Fruit fly (Drosophila melanogaster) whole organism, embryonic: ENCODE results near the gene CG16985.
A peak's percentile ranks its signal among the peaks of the same experiment; 100 is the strongest.

Experiments
- Aef1 ChIP-seq: fragments of 200-800 bp; sonication (Bioruptor generic); IDR thresholded peaks from 3 replicates; pipeline ENCODE4 v1.3.6; 2022; ENCODE audit warnings: missing biosample characterization, missing genetic modification characterization
- Atf6 ChIP-seq: fragments of 200-800 bp; sonication (Bioruptor generic); IDR thresholded peaks from 2 replicates; pipeline ENCODE4 v1.3.6; 2022; ENCODE audit warnings: missing biosample characterization, missing genetic modification characterization
- BEAF-32 ChIP-seq: fragments of 200-800 bp; sonication (Bioruptor generic); optimal IDR thresholded peaks from 3 replicates; lab custom pipeline; 2017; ENCODE audit warnings: missing biosample characterization, missing genetic modification characterization, mild to moderate bottlenecking, moderate library complexity, missing genetic modification reagents
- CG11560 ChIP-seq: fragments of 200-800 bp; sonication (Bioruptor generic); IDR thresholded peaks from 3 replicates; pipeline ENCODE4 v1.3.6; 2022; ENCODE audit warnings: missing biosample characterization, missing genetic modification characterization
- CG11723 ChIP-seq: fragments of 200-800 bp; sonication (Bioruptor generic); optimal IDR thresholded peaks from 2 replicates; lab custom pipeline; 2017; ENCODE audit warnings: missing biosample characterization, mild to moderate bottlenecking, missing genetic modification characterization
- CG12219 ChIP-seq: fragments of 200-800 bp; sonication (Bioruptor generic); optimal IDR thresholded peaks from 3 replicates; lab custom pipeline; 2018; ENCODE audit warnings: missing biosample characterization, mild to moderate bottlenecking, missing genetic modification characterization
- CG13775 ChIP-seq: fragments of 200-800 bp; sonication (Bioruptor generic); optimal IDR thresholded peaks from 3 replicates; lab custom pipeline; 2017; ENCODE audit warnings: missing biosample characterization, mild to moderate bottlenecking, missing genetic modification characterization
- CG15514 ChIP-seq: fragments of 200-800 bp; sonication (Bioruptor generic); optimal IDR thresholded peaks from 3 replicates; lab custom pipeline; 2017; ENCODE audit warnings: missing biosample characterization, missing genetic modification characterization, mild to moderate bottlenecking, moderate library complexity, missing genetic modification reagents
- CG16779 ChIP-seq: fragments of 200-800 bp; sonication (Bioruptor generic); IDR thresholded peaks from 2 replicates; pipeline ENCODE4 v1.3.6; 2022; ENCODE audit warnings: missing biosample characterization, missing genetic modification characterization
- CG18599 ChIP-seq: fragments of 200-800 bp; sonication (Bioruptor generic); optimal IDR thresholded peaks from 3 replicates; lab custom pipeline; 2017; ENCODE audit warnings: missing biosample characterization, missing genetic modification characterization, mild to moderate bottlenecking, moderate library complexity, missing genetic modification reagents
- CG2202 ChIP-seq: fragments of 200-800 bp; sonication (Bioruptor generic); optimal IDR thresholded peaks from 2 replicates; lab custom pipeline; 2018; ENCODE audit warnings: missing biosample characterization, mild to moderate bottlenecking, missing genetic modification characterization
- CG3281 ChIP-seq: fragments of 200-800 bp; sonication (Bioruptor generic); optimal IDR thresholded peaks from 3 replicates; lab custom pipeline; 2017; ENCODE audit warnings: missing biosample characterization, mild to moderate bottlenecking, missing genetic modification characterization
- CG3838 ChIP-seq: fragments of 200-800 bp; sonication (Bioruptor generic); optimal IDR thresholded peaks from 3 replicates; lab custom pipeline; 2016; ENCODE audit warnings: missing biosample characterization, missing genetic modification characterization
- CG4854 ChIP-seq: fragments of 200-800 bp; sonication (Bioruptor generic); optimal IDR thresholded peaks from 2 replicates; lab custom pipeline; 2016; ENCODE audit warnings: missing biosample characterization, missing genetic modification characterization, inconsistent platforms
- CG5953 ChIP-seq: fragments of 200-800 bp; sonication (Bioruptor generic); IDR thresholded peaks from 2 replicates; pipeline ENCODE4 v1.3.6; 2022; ENCODE audit warnings: missing biosample characterization, missing genetic modification characterization
- CG6254 ChIP-seq: fragments of 200-800 bp; sonication (Bioruptor generic); optimal IDR thresholded peaks from 3 replicates; lab custom pipeline; 2017; ENCODE audit warnings: mild to moderate bottlenecking, missing biosample characterization, missing genetic modification reagents, missing genetic modification characterization
- CG7786 ChIP-seq: fragments of 200-800 bp; sonication (Bioruptor generic); optimal IDR thresholded peaks from 2 replicates; lab custom pipeline; 2016; ENCODE audit warnings: missing biosample characterization, missing genetic modification characterization
- CG8089 ChIP-seq: fragments of 200-800 bp; sonication (Bioruptor generic); optimal IDR thresholded peaks from 3 replicates; lab custom pipeline; 2016; ENCODE audit warnings: missing biosample characterization, missing genetic modification characterization
- CG8944 ChIP-seq: fragments of 200-800 bp; sonication (Bioruptor generic); optimal IDR thresholded peaks from 3 replicates; lab custom pipeline; 2016; ENCODE audit warnings: missing biosample characterization, missing genetic modification characterization
- Dad ChIP-seq: fragments of 200-800 bp; sonication (Bioruptor generic); optimal IDR thresholded peaks from 3 replicates; lab custom pipeline; 2016; ENCODE audit warnings: missing biosample characterization, missing genetic modification characterization
- Dbx ChIP-seq: fragments of 200-800 bp; sonication (Bioruptor generic); IDR thresholded peaks from 3 replicates; pipeline ENCODE4 v1.3.6; 2022; ENCODE audit warnings: missing biosample characterization, missing genetic modification characterization
- Dfd ChIP-seq, 2 experiments: fragments of >200 bp; optimal IDR thresholded peaks; 2 replicates each; lab custom pipeline; 2017; ENCODE audit warnings: missing biosample characterization in 2 of 2, missing genetic modification characterization in 2 of 2
- Fer1 ChIP-seq: fragments of 200-800 bp; sonication (Bioruptor generic); optimal IDR thresholded peaks from 2 replicates; lab custom pipeline; 2017; ENCODE audit warnings: missing biosample characterization, mild to moderate bottlenecking, missing genetic modification characterization
- Fer3 ChIP-seq: fragments of 200-800 bp; sonication (Bioruptor generic); optimal IDR thresholded peaks from 2 replicates; lab custom pipeline; 2018; ENCODE audit warnings: missing biosample characterization, mild to moderate bottlenecking, missing genetic modification characterization, moderate library complexity
- HmgZ ChIP-seq: fragments of 200-800 bp; sonication (Bioruptor generic); optimal IDR thresholded peaks from 2 replicates; lab custom pipeline; 2018; ENCODE audit warnings: missing biosample characterization, mild to moderate bottlenecking, missing genetic modification characterization
- Hr51 ChIP-seq, 2 experiments: fragments of 200-800 bp; sonication (Bioruptor generic); optimal IDR thresholded peaks; 2 replicates in 1 of 2; 3 replicates in 1 of 2; lab custom pipeline; 2016 to 2018; ENCODE audit warnings: missing biosample characterization in 2 of 2, missing genetic modification characterization in 2 of 2, mild to moderate bottlenecking in 1 of 2, moderate library complexity in 1 of 2
- Kr ChIP-seq: fragments of 200-800 bp; sonication (Bioruptor generic); optimal IDR thresholded peaks from 2 replicates; lab custom pipeline; 2017; ENCODE audit warnings: missing biosample characterization, mild to moderate bottlenecking, missing genetic modification characterization
- Mrtf ChIP-seq: fragments of 200-800 bp; sonication (Bioruptor generic); IDR thresholded peaks from 3 replicates; pipeline ENCODE4 v1.3.6; 2022; ENCODE audit warnings: missing biosample characterization, missing genetic modification characterization
- Sox100B ChIP-seq: fragments of 200-800 bp; sonication (Bioruptor generic); optimal IDR thresholded peaks from 3 replicates; lab custom pipeline; 2018; ENCODE audit warnings: missing biosample characterization, mild to moderate bottlenecking, missing genetic modification characterization
- ac ChIP-seq: fragments of 200-800 bp; sonication (Bioruptor generic); optimal IDR thresholded peaks from 3 replicates; lab custom pipeline; 2017; ENCODE audit warnings: missing biosample characterization, mild to moderate bottlenecking, missing genetic modification characterization
- az2 ChIP-seq: fragments of 200-800 bp; sonication (Bioruptor generic); optimal IDR thresholded peaks from 3 replicates; lab custom pipeline; 2016; ENCODE audit warnings: missing biosample characterization, missing genetic modification characterization
- bbx ChIP-seq: fragments of 200-800 bp; sonication (Bioruptor generic); IDR thresholded peaks from 2 replicates; pipeline ENCODE4 v1.3.6; 2022; ENCODE audit warnings: missing biosample characterization, missing genetic modification characterization; ENCODE audit not compliant: partially characterized antibody
- bigmax ChIP-seq: fragments of 200-800 bp; sonication (Bioruptor generic); optimal IDR thresholded peaks from 2 replicates; lab custom pipeline; 2018; ENCODE audit warnings: missing biosample characterization, mild to moderate bottlenecking, missing genetic modification characterization
- disco-r ChIP-seq: fragments of 200-800 bp; sonication (Bioruptor generic); optimal IDR thresholded peaks from 2 replicates; lab custom pipeline; 2016; ENCODE audit warnings: missing biosample characterization, missing genetic modification characterization
- hkb ChIP-seq, 2 experiments: fragments of 200-800 bp in 1 of 2; fragments of >200 bp in 1 of 2; sonication (Bioruptor generic) in 1 of 2; IDR thresholded peaks in 1 of 2; optimal IDR thresholded peaks in 1 of 2; 2 replicates each; pipeline versions ENCODE4 v1.3.6 to Lab custom; 2017 to 2022; ENCODE audit warnings: missing biosample characterization in 1 of 2, missing genetic modification characterization in 1 of 2
- insv ChIP-seq, 2 experiments: fragments of 200-800 bp; sonication (Bioruptor generic); optimal IDR thresholded peaks; 3 replicates each; lab custom pipeline; 2016 to 2018; ENCODE audit warnings: missing biosample characterization in 2 of 2, missing genetic modification characterization in 2 of 2
- kni ChIP-seq: fragments of 200-800 bp; sonication (Bioruptor generic); optimal IDR thresholded peaks from 3 replicates; lab custom pipeline; 2017; ENCODE audit warnings: mild to moderate bottlenecking, missing biosample characterization, missing genetic modification reagents, missing genetic modification characterization
- mld ChIP-seq: fragments of 200-800 bp; sonication (Bioruptor generic); IDR thresholded peaks from 3 replicates; pipeline ENCODE4 v1.3.6; 2022; ENCODE audit warnings: missing biosample characterization, missing genetic modification characterization; ENCODE audit not compliant: partially characterized antibody
- nmo ChIP-seq: fragments of 200-800 bp; sonication (Bioruptor generic); optimal IDR thresholded peaks from 2 replicates; lab custom pipeline; 2018; ENCODE audit warnings: missing biosample characterization, mild to moderate bottlenecking, missing genetic modification characterization, moderate library complexity
- org-1 ChIP-seq: fragments of 200-800 bp; sonication (Bioruptor generic); optimal IDR thresholded peaks from 2 replicates; lab custom pipeline; 2017; ENCODE audit warnings: missing biosample characterization, missing genetic modification characterization
- otp ChIP-seq: fragments of 200-800 bp; sonication (Bioruptor generic); IDR thresholded peaks from 3 replicates; pipeline ENCODE4, ENCODE4 v1.3.6; 2022; ENCODE audit warnings: missing biosample characterization, missing genetic modification characterization
- schlank ChIP-seq: fragments of 200-800 bp; sonication (Bioruptor generic); optimal IDR thresholded peaks from 2 replicates; lab custom pipeline; 2018; ENCODE audit warnings: missing biosample characterization, mild to moderate bottlenecking, missing genetic modification characterization
- sens-2 ChIP-seq: fragments of 200-800 bp; sonication (Bioruptor generic); IDR thresholded peaks from 2 replicates; pipeline ENCODE4 v1.3.6; 2022; ENCODE audit warnings: missing biosample characterization, missing genetic modification characterization
- seq ChIP-seq: fragments of 200-800 bp; sonication (Bioruptor generic); IDR thresholded peaks from 2 replicates; pipeline ENCODE4 v1.3.6; 2022; ENCODE audit warnings: missing biosample characterization, missing genetic modification characterization
- so ChIP-seq: fragments of 200-800 bp; sonication (Bioruptor generic); IDR thresholded peaks from 3 replicates; pipeline ENCODE4 v1.3.6; 2022; ENCODE audit warnings: missing biosample characterization, missing genetic modification characterization
- ttk ChIP-seq: fragments of 200-800 bp; sonication (Bioruptor generic); IDR thresholded peaks from 2 replicates; pipeline ENCODE4 v2.1.2; 2022; ENCODE audit warnings: missing biosample characterization, missing genetic modification characterization
- vnd ChIP-seq: fragments of 200-800 bp; sonication (Bioruptor generic); IDR thresholded peaks from 3 replicates; pipeline ENCODE4 v1.3.6; 2022; ENCODE audit warnings: missing biosample characterization, missing genetic modification characterization; ENCODE audit not compliant: partially characterized antibody
- yki ChIP-seq: fragments of >200 bp; optimal IDR thresholded peaks from 3 replicates; lab custom pipeline; 2018
- zfh1 ChIP-seq: fragments of 200-800 bp; sonication (Bioruptor generic); IDR thresholded peaks from 3 replicates; pipeline ENCODE4 v1.3.6; 2022; ENCODE audit warnings: missing biosample characterization, missing genetic modification characterization

The CG16985 gene

DNA sequence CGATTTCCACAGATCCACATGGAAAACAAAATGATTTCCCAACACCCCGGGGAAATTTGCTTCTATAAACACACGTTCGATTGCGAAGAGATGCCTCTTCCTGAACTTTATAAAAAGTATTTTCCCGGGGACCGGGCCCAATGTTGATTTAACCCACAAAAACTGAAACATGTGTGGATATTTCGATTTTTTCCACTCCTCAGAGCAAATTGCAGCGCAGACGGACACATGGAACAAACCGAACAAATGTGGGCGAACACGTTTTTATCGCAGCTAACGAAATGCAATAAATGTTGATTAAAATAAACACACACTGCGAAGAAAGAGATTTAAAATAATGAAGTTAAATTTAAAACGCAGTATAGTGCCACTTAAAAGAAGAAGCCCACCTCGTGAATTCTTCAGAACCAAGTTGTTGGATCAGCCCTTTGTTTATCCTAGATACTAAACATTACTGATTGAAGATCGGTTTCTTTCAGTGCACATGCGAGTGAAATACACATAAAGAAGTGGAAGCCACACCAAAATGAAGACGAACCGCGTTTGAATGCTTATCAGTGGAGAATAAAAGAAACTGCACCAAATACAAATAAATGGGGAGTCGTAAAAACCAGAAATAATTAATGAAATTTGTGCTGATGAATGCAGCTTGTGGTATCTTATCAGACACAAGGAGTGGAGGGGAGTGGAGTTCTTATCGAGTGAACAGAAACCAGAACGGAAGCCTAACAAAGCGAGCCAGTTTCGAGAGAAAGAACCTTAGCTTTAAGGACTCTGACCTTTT is 16.2 kb upstream of the CG16985 start (continued):
- TF ChIP-seq Sox100B (GFP tag; lab: Kevin White, UChicago) (peak; percentile 83), vnd (GFP tag; lab: Robert Waterston, UW) (no peak), yki (lab: Kevin White, UChicago) (no peak), Dbx (GFP tag; lab: Robert Waterston, UW) (no peak), org-1 (GFP tag; lab: Kevin White, UChicago) (peak; percentile 28), CG6254 (peak; percentile 87), Hr51 (GFP tag; optimal IDR thresholded peaks at IDR 0.05; lab: Kevin White, UChicago) (peak; percentile 10 to 91), ac (GFP tag; lab: Kevin White, UChicago) (peak; percentile 2), CG15514 (GFP tag; lab: Kevin White, UChicago) (no peak), CG8089 (peak; percentile 72), zfh1 (GFP tag; lab: Robert Waterston, UW) (peak; percentile 93), HmgZ (no peak), CG8944 (GFP tag; lab: Kevin White, UChicago) (peak; percentile 77), CG2202 (peak; percentile 76), CG11723 (GFP tag; lab: Kevin White, UChicago) (peak; percentile 62), Aef1 (GFP tag; lab: Robert Waterston, UW) (peak; percentile 63; the same call in 2 of the 3 replicates), Mrtf (GFP tag; lab: Robert Waterston, UW) (peak; percentile 81), bigmax (GFP tag; lab: Kevin White, UChicago) (no peak), CG7786 (GFP tag; lab: Kevin White, UChicago) (no peak), mld (no peak), CG12219 (GFP tag; lab: Kevin White, UChicago) (peak; percentile 69), bbx (no peak), CG3281 (GFP tag; lab: Kevin White, UChicago) (peak; percentile 37), az2 (peak; percentile 81), insv (GFP tag; optimal IDR thresholded peaks at IDR 0.05; lab: Kevin White, UChicago) (no peak), CG5953 (GFP tag; lab: Robert Waterston, UW) (peak; percentile 90), BEAF-32 (GFP tag; lab: Kevin White, UChicago) (no peak), Atf6 (peak; percentile 30; the same call in 1 of the 2 replicates), CG11560 (tag; lab: Robert Waterston, UW) (no peak), seq (GFP tag; lab: Robert Waterston, UW) (peak; percentile 61), CG18599 (peak; percentile 54), disco-r (GFP tag; lab: Kevin White, UChicago) (peak; percentile 72), kni (GFP tag; lab: Kevin White, UChicago) (peak; percentile 38), Fer3 (tag; lab: Kevin White, UChicago) (peak; percentile 72), CG13775 (GFP tag; lab: Kevin White, UChicago) (peak; percentile 60), so (GFP tag; lab: Robert Waterston, UW) (peak; percentile 76; the same call in 2 of the 3 replicates), hkb (optimal IDR thresholded peaks at IDR 0.05; lab: Kevin White, UChicago) (no peak), hkb (GFP tag; IDR thresholded peaks at IDR 0.05; lab: Robert Waterston, UW) (peak; percentile 87), CG4854 (GFP tag; lab: Kevin White, UChicago) (peak; percentile 64), Fer1 (GFP tag; lab: Kevin White, UChicago) (peak; percentile 58), CG3838 (GFP tag; lab: Kevin White, UChicago) (peak; percentile 22), Kr (GFP tag; lab: Kevin White, UChicago) (no peak), Dfd (GFP tag; optimal IDR thresholded peaks at IDR 0.05; lab: Kevin White, UChicago) (no peak), ttk (GFP tag; lab: Robert Waterston, UW) (peak; percentile 84), otp (peak; percentile 88), Dad (GFP tag; lab: Kevin White, UChicago) (peak; percentile 82), schlank (tag; lab: Kevin White, UChicago) (no peak), CG16779 (GFP tag; lab: Robert Waterston, UW) (no peak), sens-2 (GFP tag; lab: Robert Waterston, UW) (peak; percentile 88), nmo (peak; percentile 86)
